Fruit fly (Drosophila melanogaster): ENCODE data around the gene CG12105.

The CG12105 gene

dm6 chr3L:1648690-1649355 lies 33.2 kb upstream of the CG12105 start, which contains the start of gene CG13920 (continued):
- TF ChIP-seq CG15696 (tag; optimal IDR thresholded peaks at IDR 0.05) (no peak), tup (GFP tag; optimal IDR thresholded peaks at IDR 0.05) (no peak), unc-4 (GFP tag; IDR thresholded peaks at IDR 0.05; ENCODE audit: partially characterized antibody) (peak; percentile 43; the same call in 1 of the 2 replicates), CG2678 (tag; optimal IDR thresholded peaks at IDR 0.05) (no peak), CG18599 (GFP tag; optimal IDR thresholded peaks at IDR 0.05) (peak; percentile 20), Dref (GFP tag; IDR thresholded peaks at IDR 0.05) (no peak), bowl (GFP tag; IDR thresholded peaks at IDR 0.05) (no peak), maf-S (GFP tag; optimal IDR thresholded peaks at IDR 0.05) (no peak), CG13894 (tag; optimal IDR thresholded peaks at IDR 0.05) (peak; percentile 61), C15 (GFP tag; IDR thresholded peaks at IDR 0.05) (no peak), gcm2 (GFP tag; optimal IDR thresholded peaks at IDR 0.05) (no peak), chinmo (GFP tag; IDR thresholded peaks at IDR 0.05; ENCODE audit: partially characterized antibody) (no peak), Stat92E (GFP tag; optimal IDR thresholded peaks at IDR 0.05) (no peak), CG2889 (GFP tag; IDR thresholded peaks at IDR 0.05) (no peak), vvl (GFP tag; IDR thresholded peaks at IDR 0.05) (no peak), CG12155 (GFP tag; optimal IDR thresholded peaks at IDR 0.05) (no peak), Poxn (GFP tag; IDR thresholded peaks at IDR 0.05) (no peak), fd96Cb (tag; optimal IDR thresholded peaks at IDR 0.05) (no peak), CG15514 (GFP tag; optimal IDR thresholded peaks at IDR 0.05) (peak; percentile 27), D (optimal IDR thresholded peaks at IDR 0.05) (no peak), D (GFP tag; optimal IDR thresholded peaks at IDR 0.05) (no peak), CG8944 (GFP tag; optimal IDR thresholded peaks at IDR 0.05) (no peak), CG3163 (GFP tag; optimal IDR thresholded peaks at IDR 0.05) (no peak), dysf (GFP tag; IDR thresholded peaks at IDR 0.05) (no peak), CkIIα-i1 (GFP tag; IDR thresholded peaks at IDR 0.05) (no peak), pb (GFP tag; optimal IDR thresholded peaks at IDR 0.05) (no peak), BEAF-32 (GFP tag; optimal IDR thresholded peaks at IDR 0.05) (no peak), seq (GFP tag; IDR thresholded peaks at IDR 0.05) (peak; percentile 85), NFAT (GFP tag; IDR thresholded peaks at IDR 0.05) (0 out of 2 replicates have a peak, but pooled peaks have one; percentile 2), tna (GFP tag; IDR thresholded peaks at IDR 0.05; ENCODE audit: partially characterized antibody) (no peak), CG15479 (GFP tag; optimal IDR thresholded peaks at IDR 0.05) (no peak)

DNA sequence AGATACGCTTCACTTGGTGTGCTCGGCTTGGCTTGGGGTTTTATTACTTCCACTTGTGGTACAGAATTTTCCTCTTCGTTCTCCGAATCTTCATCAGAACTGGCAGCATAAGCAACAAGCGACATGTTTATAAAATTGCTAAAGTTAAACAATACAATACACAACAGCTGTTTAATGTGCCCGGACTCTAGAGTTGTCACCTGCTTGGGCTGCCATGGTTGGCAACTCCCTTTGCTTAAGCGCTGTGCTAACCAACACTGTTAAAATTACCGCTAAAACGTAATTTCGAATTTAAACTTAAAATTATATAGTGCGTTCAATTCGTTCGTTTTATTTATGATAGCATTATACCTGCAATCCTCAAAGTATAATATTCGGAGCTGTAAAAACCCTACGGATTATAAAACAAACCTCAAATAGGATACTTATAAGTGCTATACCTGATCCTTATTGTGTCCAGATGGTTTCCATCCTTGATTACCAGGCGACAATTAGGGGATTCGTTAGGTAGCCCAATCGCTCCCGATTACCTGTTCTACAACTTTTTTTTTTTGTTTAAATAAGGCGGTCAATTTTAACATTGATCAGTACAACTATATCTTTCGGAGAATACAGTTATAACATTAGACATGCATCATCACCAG lies 31.8 kb upstream of the CG12105 start, which contains the start of the genes CG17249 and Bro:
Gene CG17249, minus strand, starts transcription at position 189 of the 644 bp plus-strand sequence.
Gene Bro, plus strand, starts transcription at position 594 of the 644 bp plus-strand sequence.
- TF ChIP-seq Rfx (GFP tag; IDR thresholded peaks at IDR 0.05) (peak; percentile 76), CG12769 (tag; optimal IDR thresholded peaks at IDR 0.05) (peak; percentile 59), knrl (GFP tag; IDR thresholded peaks at IDR 0.05; ENCODE audit: partially characterized antibody) (no peak; the same call in 2 of the 3 replicates), CG17361 (GFP tag; IDR thresholded peaks at IDR 0.05) (no peak), CG15073 (GFP tag; optimal IDR thresholded peaks at IDR 0.05) (no peak), Awh (GFP tag; IDR thresholded peaks at IDR 0.05) (no peak), CG14441 (GFP tag; IDR thresholded peaks at IDR 0.05) (no peak), CG8765 (GFP tag; IDR thresholded peaks at IDR 0.05) (no peak), Myb (GFP tag; optimal IDR thresholded peaks at IDR 0.05) (peak; percentile 96), caup (GFP tag; optimal IDR thresholded peaks at IDR 0.05; ENCODE audit: severe bottlenecking) (no peak), CG1024 (GFP tag; IDR thresholded peaks at IDR 0.05) (no peak; the same call in 1 of the 2 replicates), CG2678 (tag; optimal IDR thresholded peaks at IDR 0.05) (no peak), CG5953 (GFP tag; IDR thresholded peaks at IDR 0.05) (no peak), CG9437 (GFP tag; optimal IDR thresholded peaks at IDR 0.05) (no peak), CG3281 (GFP tag; optimal IDR thresholded peaks at IDR 0.05) (no peak), CG8388 (GFP tag; optimal IDR thresholded peaks at IDR 0.05) (peak; percentile 92), dmrt11E (tag; optimal IDR thresholded peaks at IDR 0.05) (no peak), CG4328 (GFP tag; optimal IDR thresholded peaks at IDR 0.05) (no peak), eyg (GFP tag; optimal IDR thresholded peaks at IDR 0.05) (no peak), HLHmδ (GFP tag; optimal IDR thresholded peaks at IDR 0.05) (no peak)
